Fruit fly (Drosophila melanogaster): Measurements from ENCODE around the gene Cand1.

- TF ChIP-seq CG7101 (tag; optimal IDR thresholded peaks at IDR 0.05): peak; percentile 55
- peak; percentile 59 for TF ChIP-seq Clk (GFP tag; optimal IDR thresholded peaks at IDR 0.05)
- TF ChIP-seq toe (GFP tag; optimal IDR thresholded peaks at IDR 0.05): no peak
- peak; percentile 43 for TF ChIP-seq CG14711 (tag; optimal IDR thresholded peaks at IDR 0.05)
- TF ChIP-seq bab1 (GFP tag; optimal IDR thresholded peaks at IDR 0.05): peak; percentile 62
- peak; percentile 73 for TF ChIP-seq tj (GFP tag; optimal IDR thresholded peaks at IDR 0.05)
- TF ChIP-seq Mnt (GFP tag; optimal IDR thresholded peaks at IDR 0.05): peak; percentile 85
- TF ChIP-seq cnc (optimal IDR thresholded peaks at IDR 0.05): no peak
- peak; percentile 28 for TF ChIP-seq CG1620 (GFP tag; optimal IDR thresholded peaks at IDR 0.05)
- no peak for TF ChIP-seq CG5204 (GFP tag; optimal IDR thresholded peaks at IDR 0.05)
- TF ChIP-seq Hr96 (GFP tag; optimal IDR thresholded peaks at IDR 0.05): no peak
- peak; percentile 62 for TF ChIP-seq CG7045 (GFP tag; optimal IDR thresholded peaks at IDR 0.05)
Observed at dm6 chr2L:10334854-10335277, 27.6 kb downstream of the Cand1 start.
